Worm (Caenorhabditis elegans): Measurements from ENCODE around the gene F55C12.19.

F55C12.19 gene

ce11 chrII:5911939-5912523 is 46.1 kb downstream of the F55C12.19 start:
- TF ChIP-seq nhr-11 (tag; optimal IDR thresholded peaks at IDR 0.05) (no peak), mdl-1 (tag; optimal IDR thresholded peaks at IDR 0.05) (no peak), jun-1 (tag; optimal IDR thresholded peaks at IDR 0.05) (peak; percentile 7), pag-3 (tag; optimal IDR thresholded peaks at IDR 0.05; ENCODE audit: borderline replicate concordance, insufficient read depth) (no peak), nhr-71 (tag; optimal IDR thresholded peaks at IDR 0.05) (no peak), sox-4 (tag; optimal IDR thresholded peaks at IDR 0.05) (no peak), fkh-10 (GFP tag; optimal IDR thresholded peaks at IDR 0.05) (no peak), hlh-17 (GFP tag; optimal IDR thresholded peaks at IDR 0.05; ENCODE audit: borderline replicate concordance) (no peak), xbp-1 (tag; optimal IDR thresholded peaks at IDR 0.05) (no peak), pax-3 (tag; optimal IDR thresholded peaks at IDR 0.05) (no peak), pqm-1 (tag; optimal IDR thresholded peaks at IDR 0.05) (peak; percentile 91), nhr-77 (tag; optimal IDR thresholded peaks at IDR 0.05) (peak; percentile 54), mep-1 (tag; optimal IDR thresholded peaks at IDR 0.05) (peak; percentile 11), ztf-4 (tag; optimal IDR thresholded peaks at IDR 0.05) (no peak), nhr-47 (tag; optimal IDR thresholded peaks at IDR 0.05) (no peak), elt-2 (tag; optimal IDR thresholded peaks at IDR 0.05) (peak; percentile 71), ceh-8 (GFP tag; optimal IDR thresholded peaks at IDR 0.05) (no peak), hpl-2 (GFP tag; optimal IDR thresholded peaks at IDR 0.05) (peak; percentile 8), lin-35 (GFP tag; optimal IDR thresholded peaks at IDR 0.05) (peak in 1 of 2 experiments; percentile 36), F16B12.6 (tag; optimal IDR thresholded peaks at IDR 0.05) (no peak), lin-14 (GFP tag; optimal IDR thresholded peaks at IDR 0.05) (peak; percentile 19), elt-3 (tag; optimal IDR thresholded peaks at IDR 0.05) (no peak), lsy-2 (tag; optimal IDR thresholded peaks at IDR 0.05) (peak in 1 of 2 experiments; percentile 19)

- TF ChIP-seq C04F5.9 (tag; optimal IDR thresholded peaks at IDR 0.05) (no peak), elt-2 (tag; optimal IDR thresholded peaks at IDR 0.05) (peak; percentile 65)
These were observed 48.0 kb downstream of the F55C12.19 start for ce11 chrII:5913897-5914296.

Data from whole organism, L1 larva.